Fruit fly (Drosophila melanogaster): ENCODE measurements around the gene CG14384.

CG14384 gene

DNA sequence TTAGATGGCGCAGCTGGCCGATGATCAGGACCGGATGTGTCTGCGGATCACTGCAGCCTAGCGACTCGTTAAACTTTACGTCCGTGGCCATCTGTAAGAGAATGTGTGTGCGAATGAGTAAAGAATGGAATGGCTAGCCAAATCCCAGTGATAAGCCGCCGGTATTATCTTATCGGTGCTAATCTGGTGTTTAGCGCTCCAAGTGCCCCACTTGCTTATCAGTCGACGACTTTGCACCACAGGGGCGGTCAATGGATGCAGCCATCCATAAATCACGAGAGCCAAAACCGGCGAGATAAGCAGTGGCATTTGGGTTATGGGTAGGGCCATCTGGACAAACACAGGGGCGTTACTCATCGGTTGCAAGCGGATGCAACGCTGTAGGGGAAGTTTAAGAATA is 7.3 kb downstream of the CG14384 start (continued):
- TF ChIP-seq CG12391 (tag; optimal IDR thresholded peaks at IDR 0.05) (no peak), CG16813 (GFP tag; IDR thresholded peaks at IDR 0.05; ENCODE audit: partially characterized antibody) (no peak), CG7928 (GFP tag; optimal IDR thresholded peaks at IDR 0.05) (no peak), Atf6 (GFP tag; IDR thresholded peaks at IDR 0.05) (no peak), tap (tag; optimal IDR thresholded peaks at IDR 0.05) (no peak), psq (GFP tag; optimal IDR thresholded peaks at IDR 0.05) (no peak), Oli (tag; optimal IDR thresholded peaks at IDR 0.05) (no peak), dmrt11E (tag; optimal IDR thresholded peaks at IDR 0.05) (no peak), CG6854 (GFP tag; optimal IDR thresholded peaks at IDR 0.05) (no peak), hkb (optimal IDR thresholded peaks at IDR 0.05) (no peak), hkb (GFP tag; IDR thresholded peaks at IDR 0.05) (no peak), sens (GFP tag) (peak; percentile 18), CG34376 (GFP tag; optimal IDR thresholded peaks at IDR 0.05) (no peak), CG7987 (GFP tag; optimal IDR thresholded peaks at IDR 0.05) (no peak), Dfd (GFP tag; optimal IDR thresholded peaks at IDR 0.05) (no peak), gt (GFP tag; IDR thresholded peaks at IDR 0.05) (no peak), sens-2 (GFP tag; IDR thresholded peaks at IDR 0.05) (0 out of 2 replicates have a peak, but pooled peaks have one; percentile 29), Dll (GFP tag; IDR thresholded peaks at IDR 0.05; ENCODE audit: partially characterized antibody) (no peak), zf30C (GFP tag; optimal IDR thresholded peaks at IDR 0.05) (no peak), corto (GFP tag; optimal IDR thresholded peaks at IDR 0.05) (peak; percentile 18), CG32772 (GFP tag; IDR thresholded peaks at IDR 0.05) (no peak), Sry-β (GFP tag; optimal IDR thresholded peaks at IDR 0.05) (no peak), CG1832 (GFP tag; optimal IDR thresholded peaks at IDR 0.05) (no peak), Dad (GFP tag; optimal IDR thresholded peaks at IDR 0.05) (no peak), sr (GFP tag; IDR thresholded peaks at IDR 0.05) (no peak), stc (GFP tag; IDR thresholded peaks at IDR 0.05) (no peak), C15 (GFP tag; IDR thresholded peaks at IDR 0.05) (no peak), Rfx (GFP tag; IDR thresholded peaks at IDR 0.05) (no peak), gce (GFP tag; IDR thresholded peaks at IDR 0.05) (0 out of 3 replicates have a peak, but pooled peaks have one; percentile 17), CG5180 (GFP tag; optimal IDR thresholded peaks at IDR 0.05) (no peak), cad (GFP tag; optimal IDR thresholded peaks at IDR 0.05) (no peak), CG10959 (GFP tag; IDR thresholded peaks at IDR 0.05) (0 out of 2 replicates have a peak, but pooled peaks have one; percentile 5), Neu2 (GFP tag; optimal IDR thresholded peaks at IDR 0.05; ENCODE audit: borderline replicate concordance) (no peak), CG16779 (GFP tag; IDR thresholded peaks at IDR 0.05) (no peak), CG8290 (GFP tag; optimal IDR thresholded peaks at IDR 0.05) (no peak), CG8290 (tag; optimal IDR thresholded peaks at IDR 0.05) (peak in 1 of 2 experiments; percentile 6), GATAe (GFP tag; conservative IDR thresholded peaks at IDR 0.05) (peak; percentile 46; the same call in 1 of the 2 replicates), zfh1 (GFP tag; IDR thresholded peaks at IDR 0.05) (no peak), grn (GFP tag; optimal IDR thresholded peaks at IDR 0.05) (peak; percentile 35), CG3281 (GFP tag; optimal IDR thresholded peaks at IDR 0.05) (peak; percentile 1), Opbp (GFP tag; IDR thresholded peaks at IDR 0.05; ENCODE audit: partially characterized antibody) (no peak), CG11696 (GFP tag; IDR thresholded peaks at IDR 0.05) (no peak), chinmo (GFP tag; IDR thresholded peaks at IDR 0.05; ENCODE audit: partially characterized antibody) (peak; percentile 77; the same call in 1 of the 4 replicates), CG31224 (GFP tag; IDR thresholded peaks at IDR 0.05) (no peak), CG6175 (GFP tag; IDR thresholded peaks at IDR 0.05) (peak; percentile 65; the same call in 2 of the 3 replicates), CG15011 (GFP tag; optimal IDR thresholded peaks at IDR 0.05) (no peak), lov (optimal IDR thresholded peaks at IDR 0.05) (no peak), lov (GFP tag; IDR thresholded peaks at IDR 0.05) (no peak), ewg (GFP tag; optimal IDR thresholded peaks at IDR 0.05) (no peak), CG12659 (GFP tag; optimal IDR thresholded peaks at IDR 0.05) (no peak), Dref (GFP tag; IDR thresholded peaks at IDR 0.05) (no peak), CG11723 (GFP tag; optimal IDR thresholded peaks at IDR 0.05) (no peak), Hr3 (GFP tag; optimal IDR thresholded peaks at IDR 0.05) (no peak)

Measured in whole organism, embryonic.